Worm (Caenorhabditis elegans) whole organism, L4 larva: ENCODE data around the gene dars-1.

ENCODE experiments used
- D1046.2 ChIP-seq: fragments of 200-800 bp; sonication (Bioruptor generic); IDR thresholded peaks from 2 replicates; pipeline ENCODE4 v1.3.6; 2022; ENCODE audit warnings: missing genetic modification characterization, missing compliant biosample characterization
- F26F4.8 ChIP-seq: fragments of 200-800 bp; sonication (Bioruptor generic); conservative IDR thresholded peaks from 2 replicates; pipeline ENCODE4 v1.3.6; 2022; ENCODE audit warnings: missing genetic modification characterization, missing compliant biosample characterization
- F44E2.7 ChIP-seq: fragments of 200-800 bp; sonication (Bioruptor generic); IDR thresholded peaks from 2 replicates; pipeline ENCODE4 v2.1.2; 2022; ENCODE audit warnings: missing genetic modification characterization, missing compliant biosample characterization
- T20F7.1 ChIP-seq: fragments of 200-800 bp; sonication (Bioruptor generic); optimal IDR thresholded peaks from 2 replicates; lab custom pipeline; 2018; ENCODE audit warnings: mild to moderate bottlenecking, missing genetic modification characterization, missing compliant biosample characterization
- ZK546.5 ChIP-seq, 2 experiments: sonication (generic microtip); optimal IDR thresholded peaks; 2 replicates each; lab custom pipeline; 2017; ENCODE audit warnings: missing biosample characterization in 2 of 2, missing genetic modification characterization in 2 of 2
- aha-1 ChIP-seq: fragments of 150-350 bp; peaks from one replicate; lab custom pipeline; 2014; ENCODE audit warnings: missing biosample characterization, missing genetic modification characterization
- aly-2 ChIP-seq: sonication (generic microtip); optimal IDR thresholded peaks from 2 replicates; lab custom pipeline; 2018; ENCODE audit warnings: missing biosample characterization, missing genetic modification characterization
- ama-1 ChIP-seq: fragments of 150-350 bp; optimal IDR thresholded peaks from 2 replicates; lab custom pipeline; 2014; ENCODE audit warnings: inconsistent platforms, mixed read lengths
- arid-1 ChIP-seq: fragments of 200-800 bp; sonication (Bioruptor generic); conservative IDR thresholded peaks from 2 replicates; pipeline ENCODE4 v1.3.6; 2022; ENCODE audit warnings: missing genetic modification reagents, missing genetic modification characterization, missing compliant biosample characterization
- ceh-32 ChIP-seq: sonication (generic microtip); optimal IDR thresholded peaks from 2 replicates; lab custom pipeline; 2016; ENCODE audit warnings: mild to moderate bottlenecking, missing genetic modification characterization, missing compliant biosample characterization; ENCODE audit not compliant: poor library complexity
- ceh-44 ChIP-seq: fragments of 200-800 bp; sonication (Bioruptor generic); IDR thresholded peaks from 2 replicates; pipeline ENCODE4 v1.3.6; 2022; ENCODE audit warnings: missing genetic modification reagents, missing genetic modification characterization, missing compliant biosample characterization
- ceh-62 ChIP-seq: sonication (generic microtip); optimal IDR thresholded peaks from 2 replicates; lab custom pipeline; 2017; ENCODE audit warnings: missing biosample characterization, missing genetic modification characterization
- ces-1 ChIP-seq: fragments of 150-350 bp; sonication (generic microtip); optimal IDR thresholded peaks from 4 replicates; lab custom pipeline; 2014; ENCODE audit warnings: missing biosample characterization, missing genetic modification reagents, missing genetic modification characterization
- ctbp-1 ChIP-seq: fragments of 200-800 bp; sonication (Bioruptor generic); IDR thresholded peaks from 2 replicates; pipeline ENCODE4 v1.3.6; 2022; ENCODE audit warnings: missing genetic modification reagents, missing genetic modification characterization, missing compliant biosample characterization
- daf-16 ChIP-seq, 3 experiments: sonication (generic microtip); optimal IDR thresholded peaks; 2 replicates each; lab custom pipeline; 2016 to 2017; ENCODE audit warnings: missing genetic modification characterization in 3 of 3, missing genetic modification reagents in 3 of 3, mild to moderate bottlenecking in 2 of 3, missing compliant biosample characterization in 2 of 3, missing biosample characterization in 1 of 3, moderate library complexity in 1 of 3
- dmd-9 ChIP-seq: fragments of 200-800 bp; sonication (Bioruptor generic); IDR thresholded peaks from 2 replicates; pipeline ENCODE4 v1.3.6; 2022; ENCODE audit warnings: missing genetic modification reagents, missing genetic modification characterization, missing compliant biosample characterization
- duxl-1 ChIP-seq: sonication (generic microtip); optimal IDR thresholded peaks from 2 replicates; lab custom pipeline; 2016; ENCODE audit warnings: mild to moderate bottlenecking, missing genetic modification characterization, moderate library complexity, missing compliant biosample characterization; ENCODE audit not compliant: poor library complexity
- dve-1 ChIP-seq: sonication (generic microtip); optimal IDR thresholded peaks from 2 replicates; lab custom pipeline; 2017; ENCODE audit warnings: antibody characterized with exemption, mild to moderate bottlenecking, missing genetic modification characterization, missing compliant biosample characterization; ENCODE audit not compliant: insufficient read depth
- egl-43 ChIP-seq: fragments of 200-800 bp; sonication (Bioruptor generic); IDR thresholded peaks from 2 replicates; pipeline ENCODE4 v1.3.6; 2022; ENCODE audit warnings: missing genetic modification reagents, missing genetic modification characterization, missing compliant biosample characterization
- fkh-10 ChIP-seq: fragments of 150-350 bp; optimal IDR thresholded peaks from 2 replicates; lab custom pipeline; 2014; ENCODE audit warnings: missing biosample characterization, missing genetic modification reagents, missing genetic modification characterization
- fos-1 ChIP-seq: fragments of 150-350 bp; optimal IDR thresholded peaks from 2 replicates; lab custom pipeline; 2014; ENCODE audit warnings: missing biosample characterization, missing genetic modification characterization
- gei-8 ChIP-seq: fragments of 200-800 bp; sonication (Bioruptor generic); optimal IDR thresholded peaks from 2 replicates; lab custom pipeline; 2018; ENCODE audit warnings: mild to moderate bottlenecking, missing genetic modification characterization, missing compliant biosample characterization
- hif-1 ChIP-seq, 2 experiments: sonication (generic microtip); optimal IDR thresholded peaks; 2 replicates each; lab custom pipeline; 2016 to 2017; ENCODE audit warnings: missing compliant biosample characterization in 2 of 2, missing genetic modification characterization in 2 of 2, missing genetic modification reagents in 2 of 2, missing genotype in 2 of 2, mild to moderate bottlenecking in 1 of 2
- hlh-11 ChIP-seq: fragments of 200-800 bp; sonication (Bioruptor generic); optimal IDR thresholded peaks from 2 replicates; lab custom pipeline; 2018; ENCODE audit warnings: mild to moderate bottlenecking, missing genetic modification characterization, missing compliant biosample characterization
- hlh-30 ChIP-seq: sonication (generic microtip); optimal IDR thresholded peaks from 2 replicates; lab custom pipeline; 2017; ENCODE audit warnings: antibody characterized with exemption, mild to moderate bottlenecking, missing genetic modification characterization, missing compliant biosample characterization; ENCODE audit not compliant: insufficient read depth
- jun-1 ChIP-seq: fragments of 150-350 bp; optimal IDR thresholded peaks from 2 replicates; lab custom pipeline; 2014; ENCODE audit warnings: missing biosample characterization, missing genetic modification reagents, missing genetic modification characterization
- lim-7 ChIP-seq: fragments of 200-800 bp; sonication (Bioruptor generic); IDR thresholded peaks from 2 replicates; pipeline ENCODE4 v1.3.6; 2022; ENCODE audit warnings: missing genetic modification characterization, missing compliant biosample characterization
- lin-15B ChIP-seq: fragments of 150-350 bp; sonication (generic microtip); optimal IDR thresholded peaks from 3 replicates; lab custom pipeline; 2014; ENCODE audit warnings: missing biosample characterization, missing genetic modification characterization
- lsy-2 ChIP-seq, 2 experiments: fragments of 150-350 bp in 1 of 2; sonication (generic microtip) in 1 of 2; optimal IDR thresholded peaks; 2 replicates each; lab custom pipeline; 2014 to 2017; ENCODE audit warnings: missing biosample characterization in 2 of 2, missing genetic modification characterization in 2 of 2
- mdl-1 ChIP-seq, 2 experiments: fragments of 150-350 bp in 1 of 2; sonication (generic microtip) in 1 of 2; optimal IDR thresholded peaks; 2 replicates each; lab custom pipeline; 2014 to 2017; ENCODE audit warnings: missing biosample characterization in 2 of 2, missing genetic modification characterization in 2 of 2
- mes-2 ChIP-seq: sonication (generic microtip); optimal IDR thresholded peaks from 2 replicates; lab custom pipeline; 2016; ENCODE audit warnings: missing genotype, mild to moderate bottlenecking, missing genetic modification characterization, missing compliant biosample characterization; ENCODE audit not compliant: poor library complexity, severe bottlenecking
- mxl-2 ChIP-seq: fragments of 200-800 bp; sonication (Bioruptor generic); conservative IDR thresholded peaks from 2 replicates; pipeline ENCODE4 v1.3.6; 2022; ENCODE audit warnings: missing genetic modification reagents, missing genetic modification characterization, missing compliant biosample characterization
- mxl-3 ChIP-seq: fragments of 200-800 bp; sonication (Bioruptor generic); optimal IDR thresholded peaks from 2 replicates; lab custom pipeline; 2018; ENCODE audit warnings: mild to moderate bottlenecking, missing genetic modification characterization, missing compliant biosample characterization
- nhr-10 ChIP-seq: fragments of 150-350 bp; optimal IDR thresholded peaks from 2 replicates; lab custom pipeline; 2014; ENCODE audit warnings: missing biosample characterization, missing genetic modification characterization
- nhr-102 ChIP-seq: sonication (generic microtip); optimal IDR thresholded peaks from 2 replicates; lab custom pipeline; 2016; ENCODE audit warnings: mild to moderate bottlenecking, missing genetic modification characterization, moderate library complexity, missing compliant biosample characterization
- nhr-11 ChIP-seq: fragments of 150-350 bp; optimal IDR thresholded peaks from 2 replicates; lab custom pipeline; 2014; ENCODE audit warnings: missing biosample characterization, missing genetic modification characterization
- nhr-42 ChIP-seq: fragments of 200-800 bp; sonication (Bioruptor generic); IDR thresholded peaks from 2 replicates; pipeline ENCODE4 v1.3.6; 2022; ENCODE audit warnings: missing genetic modification characterization, missing compliant biosample characterization
- pha-4 ChIP-seq, 2 experiments: fragments of 150-350 bp in 1 of 2; fragments of 200-800 bp in 1 of 2; sonication (Bioruptor generic) in 1 of 2; IDR thresholded peaks in 1 of 2; optimal IDR thresholded peaks in 1 of 2; 2 replicates each; pipeline versions ENCODE4 v1.3.6 to Lab custom; 2014 to 2022; ENCODE audit warnings: missing genetic modification characterization in 2 of 2, missing genetic modification reagents in 2 of 2, missing biosample characterization in 1 of 2, missing compliant biosample characterization in 1 of 2
- rbr-2 ChIP-seq: sonication (generic microtip); optimal IDR thresholded peaks from 2 replicates; lab custom pipeline; 2016; ENCODE audit warnings: missing genotype, missing genetic modification characterization, missing compliant biosample characterization
- set-16 ChIP-seq: fragments of 200-800 bp; sonication (Bioruptor generic); IDR thresholded peaks from 2 replicates; pipeline ENCODE4 v1.3.6; 2022; ENCODE audit warnings: missing genetic modification reagents, missing genetic modification characterization, missing compliant biosample characterization
- spr-1 ChIP-seq: sonication (generic microtip); optimal IDR thresholded peaks from 2 replicates; lab custom pipeline; 2016; ENCODE audit warnings: mild to moderate bottlenecking, missing genetic modification characterization, missing compliant biosample characterization
- tra-1 ChIP-seq: fragments of 200-800 bp; sonication (Bioruptor generic); IDR thresholded peaks from 2 replicates; pipeline ENCODE4 v1.3.6; 2022; ENCODE audit warnings: missing genetic modification reagents, missing genetic modification characterization, missing compliant biosample characterization
- unc-62 ChIP-seq, 3 experiments: fragments of 150-350 bp in 1 of 3; sonication (generic microtip); optimal IDR thresholded peaks in 2 of 3; peaks in 1 of 3; 1 replicate in 1 of 3; 2 replicates in 2 of 3; lab custom pipeline; 2014 to 2017; ENCODE audit warnings: missing biosample characterization in 3 of 3, missing genetic modification characterization in 3 of 3, missing genetic modification reagents in 3 of 3, missing genotype in 1 of 3
- vab-7 ChIP-seq: fragments of 200-800 bp; sonication (Bioruptor generic); IDR thresholded peaks from 2 replicates; pipeline ENCODE4 v1.3.6; 2022; ENCODE audit warnings: missing genetic modification reagents, missing genetic modification characterization, missing compliant biosample characterization
- zfp-3 ChIP-seq: fragments of 200-800 bp; sonication (Bioruptor generic); conservative IDR thresholded peaks from 2 replicates; pipeline ENCODE4 v1.3.6; 2022; ENCODE audit warnings: missing genetic modification reagents, missing genetic modification characterization, missing compliant biosample characterization

dars-1 gene

ce11 chrIII:9462785-9463467 is 28.1 kb downstream of the dars-1 start (continued):
- TF ChIP-seq tra-1 = no peak
- TF ChIP-seq jun-1 = no peak
- no peak for TF ChIP-seq vab-7
- TF ChIP-seq dve-1 = peak; percentile 6
- TF ChIP-seq nhr-102 (tag; lab: Kevin White, UChicago) = no peak
- no peak for TF ChIP-seq ZK546.5 (tag; optimal IDR thresholded peaks at IDR 0.05; lab: Kevin White, UChicago)
- no peak for TF ChIP-seq gei-8 (GFP tag; lab: Kevin White, UChicago)
- no peak for TF ChIP-seq arid-1 (GFP tag; lab: Robert Waterston, UW)
- peak in 1 of 2 experiments; percentile 44 for TF ChIP-seq lsy-2 (tag; optimal IDR thresholded peaks at IDR 0.05; lab: Kevin White, UChicago)
- TF ChIP-seq T20F7.1 (GFP tag; lab: Kevin White, UChicago) = no peak
- TF ChIP-seq nhr-11 = no peak
- peak; percentile 13 for TF ChIP-seq mes-2 (tag; lab: Kevin White, UChicago)
- no peak for TF ChIP-seq mxl-2
- no peak for TF ChIP-seq F44E2.7
- no peak for TF ChIP-seq fkh-10
- no peak for TF ChIP-seq spr-1 (tag; lab: Kevin White, UChicago)
- 0 out of 2 replicates have a peak, but pooled peaks have one; percentile 9 for TF ChIP-seq D1046.2 (GFP tag; lab: Robert Waterston, UW)
- no peak for TF ChIP-seq ceh-32 (tag; lab: Kevin White, UChicago)
- no peak for TF ChIP-seq ces-1
- TF ChIP-seq hlh-30 (tag; lab: Kevin White, UChicago) = peak; percentile 25
- TF ChIP-seq fos-1 (tag; lab: Kevin White, UChicago) = no peak
- TF ChIP-seq daf-16 (GFP tag; optimal IDR thresholded peaks at IDR 0.05; lab: Kevin White, UChicago) = no peak
- peak; percentile 21 for TF ChIP-seq daf-16 (tag; optimal IDR thresholded peaks at IDR 0.05; lab: Kevin White, UChicago)
- no peak for TF ChIP-seq zfp-3 (GFP tag; lab: Robert Waterston, UW)
- no peak for TF ChIP-seq lim-7 (GFP tag; lab: Robert Waterston, UW)
- TF ChIP-seq rbr-2 = peak; percentile 10
- TF ChIP-seq, all 104 proteins: peak for 7

DNA sequence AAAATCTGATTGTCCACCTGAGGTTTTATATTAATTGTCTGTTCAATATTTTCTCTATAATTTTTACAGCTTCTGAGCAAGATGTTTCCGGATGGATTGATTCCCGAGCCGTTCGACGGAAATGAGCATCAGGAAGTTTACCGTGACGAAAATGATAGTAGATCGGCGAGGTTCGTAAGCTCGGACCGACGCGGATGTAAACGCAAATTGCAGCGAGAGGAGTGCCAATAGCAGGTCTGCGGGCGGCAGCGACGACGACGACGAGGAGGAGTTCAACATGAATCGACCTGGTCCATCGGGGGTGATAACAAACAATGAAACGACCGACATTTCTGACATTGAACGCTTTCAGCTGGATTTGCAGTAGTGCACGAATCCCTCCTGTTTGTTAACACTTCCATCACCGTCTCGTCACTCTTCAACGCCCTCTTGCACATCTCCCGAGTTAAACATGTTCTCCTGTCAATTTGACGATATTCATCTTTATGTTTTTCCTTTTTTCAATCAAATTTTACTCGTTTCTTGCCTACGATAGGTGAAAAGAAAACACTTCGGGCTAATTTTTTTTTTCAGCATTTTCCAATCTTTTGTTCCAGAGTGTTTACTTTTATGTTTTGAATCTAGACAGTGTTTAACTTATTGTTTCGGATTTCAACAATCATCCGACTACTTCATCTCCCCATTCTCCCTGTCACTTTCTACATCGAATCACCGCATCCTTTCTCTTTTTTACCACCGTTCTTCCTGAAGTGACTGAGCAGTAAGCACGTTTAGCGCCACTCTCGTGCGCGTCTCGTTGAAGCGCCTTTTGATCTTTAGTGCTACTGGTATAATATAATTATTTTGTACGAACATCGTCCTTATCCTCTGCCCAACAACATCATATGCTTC is 28.9 kb downstream of the dars-1 start:
- TF ChIP-seq set-16 (0 out of 2 replicates have a peak, but pooled peaks have one; percentile 20), lim-7 (GFP tag; lab: Robert Waterston, UW) (0 out of 2 replicates have a peak, but pooled peaks have one; percentile 32), nhr-42 (GFP tag; lab: Robert Waterston, UW) (0 out of 2 replicates have a peak, but pooled peaks have one; percentile 49), ceh-44 (GFP tag; lab: Robert Waterston, UW) (no peak), hlh-30 (tag; lab: Kevin White, UChicago) (no peak), ceh-62 (tag; lab: Kevin White, UChicago) (no peak), ctbp-1 (0 out of 2 replicates have a peak, but pooled peaks have one; percentile 18), mxl-3 (GFP tag; lab: Kevin White, UChicago) (peak; percentile 2), unc-62 (GFP tag; optimal IDR thresholded peaks at IDR 0.05 in 1 of 2; lab: Kevin White, UChicago) (peak in 1 of 2 experiments; percentile 91), unc-62 (tag; optimal IDR thresholded peaks at IDR 0.05; lab: Kevin White, UChicago) (no peak), mdl-1 (tag; optimal IDR thresholded peaks at IDR 0.05; lab: Kevin White, UChicago) (no peak), tra-1 (no peak), hif-1 (tag; optimal IDR thresholded peaks at IDR 0.05; lab: Kevin White, UChicago) (no peak), lin-15B (tag; lab: Kevin White, UChicago) (no peak), egl-43 (peak; percentile 73), F26F4.8 (0 out of 2 replicates have a peak, but pooled peaks have one; percentile 32), hlh-11 (tag; lab: Kevin White, UChicago) (no peak), duxl-1 (tag; lab: Kevin White, UChicago) (no peak), pha-4 (GFP tag; IDR thresholded peaks at IDR 0.05; lab: Robert Waterston, UW) (0 out of 2 replicates have a peak, but pooled peaks have one; percentile 26), pha-4 (tag; optimal IDR thresholded peaks at IDR 0.05; lab: Kevin White, UChicago) (no peak), dmd-9 (GFP tag; lab: Robert Waterston, UW) (no peak), aly-2 (tag; lab: Kevin White, UChicago) (peak; percentile 78), aha-1 (peak; percentile 28), ama-1 (peak; percentile 89), nhr-10 (tag; lab: Kevin White, UChicago) (peak; percentile 50)
